Worm (Caenorhabditis elegans) whole organism, L4 larva: ENCODE results near the gene F22B5.4.

ENCODE experiments used
- F26F4.8 ChIP-seq: fragments of 200-800 bp; sonication (Bioruptor generic); conservative IDR thresholded peaks from 2 replicates; pipeline ENCODE4 v1.3.6; 2022; ENCODE audit warnings: missing genetic modification characterization, missing compliant biosample characterization
- F44E2.7 ChIP-seq: fragments of 200-800 bp; sonication (Bioruptor generic); IDR thresholded peaks from 2 replicates; pipeline ENCODE4 v2.1.2; 2022; ENCODE audit warnings: missing genetic modification characterization, missing compliant biosample characterization
- R02D3.7 ChIP-seq: fragments of 150-350 bp; sonication (generic microtip); optimal IDR thresholded peaks from 3 replicates; lab custom pipeline; 2014; ENCODE audit warnings: missing biosample characterization, missing genetic modification characterization
- T20F7.1 ChIP-seq: fragments of 200-800 bp; sonication (Bioruptor generic); optimal IDR thresholded peaks from 2 replicates; lab custom pipeline; 2018; ENCODE audit warnings: mild to moderate bottlenecking, missing genetic modification characterization, missing compliant biosample characterization
- T26A8.4 ChIP-seq: fragments of 200-800 bp; sonication (Bioruptor generic); IDR thresholded peaks from 2 replicates; pipeline ENCODE4 v1.3.6; 2022; ENCODE audit warnings: missing genetic modification characterization, missing compliant biosample characterization
- Y75B8A.6 ChIP-seq: fragments of 200-800 bp; sonication (Bioruptor generic); IDR thresholded peaks from 2 replicates; pipeline ENCODE4 v1.3.6; 2022; ENCODE audit warnings: missing genetic modification reagents, missing genetic modification characterization, missing compliant biosample characterization
- ama-1 ChIP-seq: fragments of 150-350 bp; optimal IDR thresholded peaks from 2 replicates; lab custom pipeline; 2014; ENCODE audit warnings: inconsistent platforms, mixed read lengths
- ceh-28 ChIP-seq: fragments of 150-350 bp; optimal IDR thresholded peaks from 2 replicates; lab custom pipeline; 2014; ENCODE audit warnings: missing biosample characterization, missing genetic modification reagents, missing genetic modification characterization
- ceh-32 ChIP-seq: sonication (generic microtip); optimal IDR thresholded peaks from 2 replicates; lab custom pipeline; 2016; ENCODE audit warnings: mild to moderate bottlenecking, missing genetic modification characterization, missing compliant biosample characterization; ENCODE audit not compliant: poor library complexity
- daf-12 ChIP-seq: fragments of 150-350 bp; optimal IDR thresholded peaks from 2 replicates; lab custom pipeline; 2014; ENCODE audit warnings: missing biosample characterization, missing genetic modification reagents, missing genetic modification characterization
- daf-16 ChIP-seq, 3 experiments: sonication (generic microtip); optimal IDR thresholded peaks; 2 replicates each; lab custom pipeline; 2016 to 2017; ENCODE audit warnings: missing genetic modification characterization in 3 of 3, missing genetic modification reagents in 3 of 3, mild to moderate bottlenecking in 2 of 3, missing compliant biosample characterization in 2 of 3, missing biosample characterization in 1 of 3, moderate library complexity in 1 of 3
- dmd-8 ChIP-seq: fragments of 200-800 bp; sonication (Bioruptor generic); IDR thresholded peaks from 2 replicates; pipeline ENCODE4 v1.3.6; 2022; ENCODE audit warnings: missing genetic modification characterization, missing compliant biosample characterization
- dpl-1 ChIP-seq: fragments of 150-350 bp; optimal IDR thresholded peaks from 2 replicates; lab custom pipeline; 2014; ENCODE audit warnings: missing biosample characterization, missing genetic modification reagents, missing genetic modification characterization
- fkh-10 ChIP-seq: fragments of 150-350 bp; optimal IDR thresholded peaks from 2 replicates; lab custom pipeline; 2014; ENCODE audit warnings: missing biosample characterization, missing genetic modification reagents, missing genetic modification characterization
- gei-8 ChIP-seq: fragments of 200-800 bp; sonication (Bioruptor generic); optimal IDR thresholded peaks from 2 replicates; lab custom pipeline; 2018; ENCODE audit warnings: mild to moderate bottlenecking, missing genetic modification characterization, missing compliant biosample characterization
- hif-1 ChIP-seq, 2 experiments: sonication (generic microtip); optimal IDR thresholded peaks; 2 replicates each; lab custom pipeline; 2016 to 2017; ENCODE audit warnings: missing compliant biosample characterization in 2 of 2, missing genetic modification characterization in 2 of 2, missing genetic modification reagents in 2 of 2, missing genotype in 2 of 2, mild to moderate bottlenecking in 1 of 2
- hlh-30 ChIP-seq: sonication (generic microtip); optimal IDR thresholded peaks from 2 replicates; lab custom pipeline; 2017; ENCODE audit warnings: antibody characterized with exemption, mild to moderate bottlenecking, missing genetic modification characterization, missing compliant biosample characterization; ENCODE audit not compliant: insufficient read depth
- lin-29 ChIP-seq: fragments of 200-800 bp; sonication (Bioruptor generic); IDR thresholded peaks from 2 replicates; pipeline ENCODE4 v1.3.6; 2022; ENCODE audit warnings: missing genetic modification reagents, missing genetic modification characterization, missing compliant biosample characterization
- lin-38 ChIP-seq: fragments of 200-800 bp; sonication (Bioruptor generic); IDR thresholded peaks from 2 replicates; pipeline ENCODE4 v1.3.6; 2022; ENCODE audit warnings: missing genetic modification reagents, missing genetic modification characterization, missing compliant biosample characterization
- lsy-2 ChIP-seq, 2 experiments: fragments of 150-350 bp in 1 of 2; sonication (generic microtip) in 1 of 2; optimal IDR thresholded peaks; 2 replicates each; lab custom pipeline; 2014 to 2017; ENCODE audit warnings: missing biosample characterization in 2 of 2, missing genetic modification characterization in 2 of 2
- mep-1 ChIP-seq: fragments of 150-350 bp; sonication (generic microtip); optimal IDR thresholded peaks from 3 replicates; lab custom pipeline; 2014; ENCODE audit warnings: missing biosample characterization, missing genetic modification characterization
- mxl-2 ChIP-seq: fragments of 200-800 bp; sonication (Bioruptor generic); conservative IDR thresholded peaks from 2 replicates; pipeline ENCODE4 v1.3.6; 2022; ENCODE audit warnings: missing genetic modification reagents, missing genetic modification characterization, missing compliant biosample characterization
- nhr-42 ChIP-seq: fragments of 200-800 bp; sonication (Bioruptor generic); IDR thresholded peaks from 2 replicates; pipeline ENCODE4 v1.3.6; 2022; ENCODE audit warnings: missing genetic modification characterization, missing compliant biosample characterization
- rbr-2 ChIP-seq: sonication (generic microtip); optimal IDR thresholded peaks from 2 replicates; lab custom pipeline; 2016; ENCODE audit warnings: missing genotype, missing genetic modification characterization, missing compliant biosample characterization
- skn-1 ChIP-seq: fragments of 150-350 bp; optimal IDR thresholded peaks from 2 replicates; lab custom pipeline; 2014; ENCODE audit warnings: missing biosample characterization, missing genetic modification characterization
- spr-1 ChIP-seq: sonication (generic microtip); optimal IDR thresholded peaks from 2 replicates; lab custom pipeline; 2016; ENCODE audit warnings: mild to moderate bottlenecking, missing genetic modification characterization, missing compliant biosample characterization
- tra-1 ChIP-seq: fragments of 200-800 bp; sonication (Bioruptor generic); IDR thresholded peaks from 2 replicates; pipeline ENCODE4 v1.3.6; 2022; ENCODE audit warnings: missing genetic modification reagents, missing genetic modification characterization, missing compliant biosample characterization
- unc-130 ChIP-seq: sonication (generic microtip); optimal IDR thresholded peaks from 2 replicates; lab custom pipeline; 2016; ENCODE audit warnings: missing genetic modification reagents, missing genetic modification characterization, missing compliant biosample characterization
- unc-62 ChIP-seq, 3 experiments: fragments of 150-350 bp in 1 of 3; sonication (generic microtip); optimal IDR thresholded peaks in 2 of 3; peaks in 1 of 3; 1 replicate in 1 of 3; 2 replicates in 2 of 3; lab custom pipeline; 2014 to 2017; ENCODE audit warnings: missing biosample characterization in 3 of 3, missing genetic modification characterization in 3 of 3, missing genetic modification reagents in 3 of 3, missing genotype in 1 of 3
- vab-7 ChIP-seq: fragments of 200-800 bp; sonication (Bioruptor generic); IDR thresholded peaks from 2 replicates; pipeline ENCODE4 v1.3.6; 2022; ENCODE audit warnings: missing genetic modification reagents, missing genetic modification characterization, missing compliant biosample characterization
- zag-1 ChIP-seq: fragments of 150-350 bp; optimal IDR thresholded peaks from 2 replicates; lab custom pipeline; 2014; ENCODE audit warnings: missing biosample characterization, missing genetic modification characterization
- zip-11 ChIP-seq: fragments of 200-800 bp; sonication (Bioruptor generic); IDR thresholded peaks from 2 replicates; pipeline ENCODE4 v1.3.6; 2022; ENCODE audit warnings: missing genetic modification characterization, missing compliant biosample characterization
- zip-2 ChIP-seq: fragments of 150-350 bp; optimal IDR thresholded peaks from 2 replicates; lab custom pipeline; 2014; ENCODE audit warnings: missing biosample characterization, missing genetic modification characterization

F22B5.4 gene

DNA sequence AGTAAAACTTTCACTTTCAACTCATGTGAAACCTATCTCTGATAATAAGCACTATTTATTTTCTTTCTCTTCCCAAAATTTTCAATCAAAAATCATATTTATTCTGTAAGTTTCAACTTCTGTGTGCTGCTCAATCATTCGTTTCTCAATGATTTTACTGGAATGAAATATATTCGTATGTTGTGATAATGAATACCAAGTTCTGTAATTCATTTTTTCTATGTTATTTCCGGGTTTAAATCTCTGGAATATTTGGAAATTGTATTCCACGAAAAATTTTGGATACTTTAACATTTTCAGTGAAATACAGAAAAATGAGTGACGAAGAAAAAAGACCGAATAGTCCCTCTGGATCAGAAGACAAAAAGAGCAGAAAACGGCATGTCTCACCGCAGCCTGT is 18.3 kb downstream of the F22B5.4 start, which contains the start of gene M05D6.2:
Gene M05D6.2, plus strand, starts transcription at position 301 of the 400 bp plus-strand sequence.
- TF ChIP-seq mxl-2 (no peak), tra-1 (no peak), mep-1 (tag; lab: Kevin White, UChicago) (no peak), F44E2.7 (GFP tag; lab: Robert Waterston, UW) (no peak), ama-1 (lab: Kevin White, UChicago) (no peak), lin-29 (no peak)

DNA sequence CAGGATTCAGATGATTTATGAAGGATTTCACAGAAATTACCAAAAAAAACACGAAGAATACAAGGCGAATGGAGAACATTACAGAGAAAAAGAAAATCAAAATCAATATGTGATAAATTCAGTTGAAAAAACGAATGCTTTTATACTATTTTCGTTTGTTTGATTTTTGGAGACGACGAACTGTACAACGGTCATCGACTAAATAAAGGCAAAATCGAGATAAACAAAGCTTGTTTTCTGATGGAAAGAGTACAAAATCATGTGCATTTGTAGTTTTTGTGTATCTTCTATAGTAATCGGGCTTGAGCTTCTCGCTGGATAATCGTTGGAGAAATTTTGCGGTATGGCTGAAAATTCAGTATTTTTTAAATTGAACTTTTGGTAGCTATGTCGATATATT is 21.6 kb downstream of the F22B5.4 start, which contains the start of gene M05D6.8:
Gene M05D6.8, minus strand, starts transcription at position 101 of the 400 bp plus-strand sequence.
- TF ChIP-seq dpl-1 (GFP tag; lab: Kevin White, UChicago) (no peak), zip-2 (no peak), zip-11 (GFP tag; lab: Robert Waterston, UW) (no peak), mep-1 (tag; lab: Kevin White, UChicago) (no peak), R02D3.7 (tag; lab: Kevin White, UChicago) (no peak), fkh-10 (GFP tag; lab: Kevin White, UChicago) (no peak), daf-12 (no peak), T20F7.1 (GFP tag; lab: Kevin White, UChicago) (no peak), spr-1 (tag; lab: Kevin White, UChicago) (no peak), nhr-42 (GFP tag; lab: Robert Waterston, UW) (no peak), rbr-2 (no peak), ama-1 (lab: Kevin White, UChicago) (no peak), hlh-30 (no peak), lin-38 (GFP tag; lab: Robert Waterston, UW) (no peak)

DNA sequence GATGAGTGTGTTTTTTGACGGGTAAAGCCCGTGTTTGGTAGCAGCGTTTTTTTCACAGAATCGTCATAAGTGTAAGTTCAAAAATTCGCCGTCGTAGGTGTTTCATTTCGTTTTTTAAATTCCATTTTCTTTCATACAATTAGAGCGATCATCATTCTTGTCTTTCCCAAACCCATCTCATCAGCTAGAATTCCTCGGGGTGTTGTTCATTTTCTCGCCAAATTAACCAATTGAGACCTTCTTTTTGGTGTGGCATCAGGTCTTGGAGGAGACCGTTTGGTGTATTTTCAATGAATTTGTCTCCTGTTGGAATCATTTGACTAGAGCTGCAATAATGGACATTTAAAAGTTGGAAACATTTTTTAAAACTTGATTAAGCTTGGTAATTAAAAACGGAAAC is 23.4 kb downstream of the F22B5.4 start:
- no peak for TF ChIP-seq F26F4.8
- TF ChIP-seq unc-62 (GFP tag; optimal IDR thresholded peaks at IDR 0.05 in 1 of 2; lab: Kevin White, UChicago) = peak in 1 of 2 experiments; percentile 91
- no peak for TF ChIP-seq unc-62 (tag; optimal IDR thresholded peaks at IDR 0.05; lab: Kevin White, UChicago)

DNA sequence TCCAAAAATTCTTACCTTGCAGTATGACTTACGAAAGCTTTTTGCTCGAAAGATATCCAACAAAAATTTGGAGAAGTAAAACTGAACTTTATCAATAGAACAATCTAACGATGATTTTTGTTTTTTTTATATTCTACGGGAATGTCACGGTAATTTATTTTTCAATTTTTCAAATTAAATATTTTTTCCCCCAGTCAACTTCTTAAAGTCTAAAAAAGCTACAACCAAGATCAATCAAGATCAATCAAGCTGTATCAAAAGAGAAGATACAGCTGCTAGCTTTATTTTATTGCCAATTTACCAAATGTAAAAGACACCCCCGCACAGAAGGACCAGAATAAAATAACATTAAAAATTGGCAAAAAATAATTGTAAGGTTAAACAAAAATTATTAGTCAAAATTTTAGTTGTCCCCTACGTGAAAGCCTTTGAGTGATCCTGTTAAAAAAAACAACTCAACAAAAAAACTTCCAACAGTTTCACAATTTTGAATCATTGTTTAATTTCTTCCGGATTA is 25.9 kb downstream of the F22B5.4 start, which contains the start of the genes M05D6.1 and M05D6.3:
Gene M05D6.1, minus strand, starts transcription at position 101 of the 517 bp plus-strand sequence.
Gene M05D6.3, plus strand, starts transcription at position 467 of the 517 bp plus-strand sequence.
- TF ChIP-seq T26A8.4 (GFP tag; lab: Robert Waterston, UW) (no peak), dpl-1 (GFP tag; lab: Kevin White, UChicago) (no peak), Y75B8A.6 (GFP tag; lab: Robert Waterston, UW) (no peak), F44E2.7 (GFP tag; lab: Robert Waterston, UW) (no peak), unc-130 (GFP tag; lab: Kevin White, UChicago) (no peak), dmd-8 (GFP tag; lab: Robert Waterston, UW) (no peak), ceh-28 (tag; lab: Kevin White, UChicago) (no peak), gei-8 (GFP tag; lab: Kevin White, UChicago) (no peak), zag-1 (tag; lab: Kevin White, UChicago) (no peak), fkh-10 (GFP tag; lab: Kevin White, UChicago) (no peak), nhr-42 (GFP tag; lab: Robert Waterston, UW) (no peak), hif-1 (tag; optimal IDR thresholded peaks at IDR 0.05; lab: Kevin White, UChicago) (no peak)

DNA sequence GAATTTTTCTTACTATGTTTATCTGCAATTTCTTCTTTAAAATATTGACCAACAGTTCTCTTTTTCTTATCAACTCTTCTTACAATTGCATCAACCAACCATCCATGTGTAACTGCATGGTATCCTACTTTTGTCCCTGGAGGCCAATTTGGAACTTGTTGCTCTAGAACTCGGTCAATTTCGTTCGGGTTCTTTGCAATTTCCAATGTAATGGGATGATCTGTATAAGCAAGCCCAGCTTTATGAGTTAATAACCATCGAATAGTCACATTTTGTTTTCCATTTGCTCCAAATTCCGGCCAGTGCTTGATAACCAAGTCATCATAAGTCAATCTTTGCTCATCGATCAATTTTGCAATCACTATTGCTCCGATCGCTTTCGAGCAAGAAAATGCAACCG is 29.8 kb downstream of the F22B5.4 start:
- no peak for TF ChIP-seq ceh-32
- no peak for TF ChIP-seq daf-16 (GFP tag; optimal IDR thresholded peaks at IDR 0.05; lab: Kevin White, UChicago)
- TF ChIP-seq daf-16 (tag; optimal IDR thresholded peaks at IDR 0.05; lab: Kevin White, UChicago) = peak; percentile 29
- TF ChIP-seq skn-1 (tag; lab: Kevin White, UChicago) = no peak
- peak in 1 of 2 experiments; percentile 6 for TF ChIP-seq lsy-2 (tag; optimal IDR thresholded peaks at IDR 0.05; lab: Kevin White, UChicago)
- TF ChIP-seq vab-7 = peak; percentile 18; the same call in 1 of the 2 replicates
